Worm (Caenorhabditis elegans) whole organism, L3 larva: ENCODE measurements around the gene gpa-2.

Experiments
- R02D3.7 ChIP-seq: fragments of 150-350 bp; optimal IDR thresholded peaks from 2 replicates; lab custom pipeline; 2014; ENCODE audit warnings: missing biosample characterization, missing genetic modification characterization
- ZK546.5 ChIP-seq: sonication (generic microtip); optimal IDR thresholded peaks from 2 replicates; lab custom pipeline; 2017; ENCODE audit warnings: missing biosample characterization, missing genetic modification characterization
- aly-2 ChIP-seq: fragments of 150-350 bp; optimal IDR thresholded peaks from 2 replicates; lab custom pipeline; 2014; ENCODE audit warnings: missing biosample characterization, missing genetic modification characterization
- ama-1 ChIP-seq: fragments of 150-350 bp; optimal IDR thresholded peaks from 2 replicates; lab custom pipeline; 2018
- ceh-16 ChIP-seq: sonication (generic microtip); optimal IDR thresholded peaks from 2 replicates; lab custom pipeline; 2017; ENCODE audit warnings: missing biosample characterization, missing genetic modification characterization
- ceh-82 ChIP-seq: fragments of 150-350 bp; optimal IDR thresholded peaks from 2 replicates; lab custom pipeline; 2014; ENCODE audit warnings: missing biosample characterization, missing genetic modification characterization
- ceh-9 ChIP-seq: sonication (generic microtip); optimal IDR thresholded peaks from 2 replicates; lab custom pipeline; 2018; ENCODE audit warnings: missing biosample characterization, missing genetic modification characterization
- daf-12 ChIP-seq: fragments of 150-350 bp; optimal IDR thresholded peaks from 2 replicates; lab custom pipeline; 2014; ENCODE audit warnings: missing biosample characterization, missing genetic modification reagents, missing genetic modification characterization
- egl-27 ChIP-seq: sonication (generic microtip); optimal IDR thresholded peaks from 4 replicates; lab custom pipeline; 2017; ENCODE audit warnings: missing biosample characterization, missing genetic modification reagents, missing genetic modification characterization
- elt-1 ChIP-seq: fragments of 150-350 bp; optimal IDR thresholded peaks from 2 replicates; lab custom pipeline; 2014; ENCODE audit warnings: missing biosample characterization, missing genetic modification characterization
- elt-2 ChIP-seq: sonication (generic microtip); optimal IDR thresholded peaks from 2 replicates; lab custom pipeline; 2016; ENCODE audit warnings: missing genetic modification reagents, mild to moderate bottlenecking, missing genetic modification characterization, missing compliant biosample characterization
- eor-1 ChIP-seq, 2 experiments: fragments of 150-350 bp; optimal IDR thresholded peaks; 2 replicates each; lab custom pipeline; 2014 to 2018; ENCODE audit warnings: missing biosample characterization in 2 of 2, missing genetic modification characterization in 2 of 2
- fkh-10 ChIP-seq: sonication (generic microtip); optimal IDR thresholded peaks from 2 replicates; lab custom pipeline; 2017; ENCODE audit warnings: missing biosample characterization, missing genetic modification reagents, missing genetic modification characterization
- fkh-2 ChIP-seq: fragments of 150-350 bp; optimal IDR thresholded peaks from 2 replicates; lab custom pipeline; 2014; ENCODE audit warnings: missing biosample characterization, missing genetic modification reagents, missing genetic modification characterization
- fos-1 ChIP-seq: fragments of 150-350 bp; optimal IDR thresholded peaks from 2 replicates; lab custom pipeline; 2014; ENCODE audit warnings: missing biosample characterization, missing genetic modification characterization
- hmg-11 ChIP-seq: sonication (generic microtip); optimal IDR thresholded peaks from 2 replicates; lab custom pipeline; 2016; ENCODE audit warnings: missing genetic modification characterization, missing compliant biosample characterization
- jun-1 ChIP-seq: fragments of 150-350 bp; optimal IDR thresholded peaks from 2 replicates; lab custom pipeline; 2014; ENCODE audit warnings: missing biosample characterization, missing genetic modification reagents, missing genetic modification characterization
- lin-15B ChIP-seq: fragments of 150-350 bp; optimal IDR thresholded peaks from 2 replicates; lab custom pipeline; 2014; ENCODE audit warnings: missing biosample characterization, missing genetic modification characterization
- lin-39 ChIP-seq: fragments of 150-350 bp; optimal IDR thresholded peaks from 2 replicates; lab custom pipeline; 2018; ENCODE audit warnings: missing biosample characterization, missing genetic modification reagents, missing genetic modification characterization
- lsy-12 ChIP-seq: sonication (generic microtip); optimal IDR thresholded peaks from 2 replicates; lab custom pipeline; 2016; ENCODE audit warnings: mild to moderate bottlenecking, missing genetic modification characterization, missing compliant biosample characterization
- mdl-1 ChIP-seq: fragments of 150-350 bp; optimal IDR thresholded peaks from 2 replicates; lab custom pipeline; 2014; ENCODE audit warnings: missing biosample characterization, missing genetic modification characterization
- nhr-12 ChIP-seq: fragments of 150-350 bp; optimal IDR thresholded peaks from 2 replicates; lab custom pipeline; 2014; ENCODE audit warnings: missing biosample characterization, missing genetic modification characterization
- nhr-23 ChIP-seq: fragments of 150-350 bp; optimal IDR thresholded peaks from 2 replicates; lab custom pipeline; 2014; ENCODE audit warnings: missing biosample characterization, missing genetic modification reagents, missing genetic modification characterization
- nhr-237 ChIP-seq: fragments of 150-350 bp; optimal IDR thresholded peaks from 2 replicates; lab custom pipeline; 2014; ENCODE audit warnings: missing biosample characterization, missing genetic modification characterization
- nhr-25 ChIP-seq: sonication (generic microtip); optimal IDR thresholded peaks from 2 replicates; lab custom pipeline; 2017; ENCODE audit warnings: missing biosample characterization, missing genetic modification characterization
- nhr-28 ChIP-seq: fragments of 150-350 bp; optimal IDR thresholded peaks from 2 replicates; lab custom pipeline; 2014; ENCODE audit warnings: missing biosample characterization, missing genetic modification characterization
- nhr-43 ChIP-seq: sonication (generic microtip); optimal IDR thresholded peaks from 2 replicates; lab custom pipeline; 2016; ENCODE audit warnings: mild to moderate bottlenecking, missing genetic modification characterization, missing compliant biosample characterization; ENCODE audit not compliant: poor library complexity, severe bottlenecking
- nhr-77 ChIP-seq: fragments of 150-350 bp; optimal IDR thresholded peaks from 2 replicates; lab custom pipeline; 2014; ENCODE audit warnings: missing biosample characterization, missing genetic modification characterization
- pha-4 ChIP-seq: fragments of 150-350 bp; optimal IDR thresholded peaks from 2 replicates; lab custom pipeline; 2014; ENCODE audit warnings: missing biosample characterization, missing genetic modification reagents, missing genetic modification characterization
- pqm-1 ChIP-seq: fragments of 150-350 bp; optimal IDR thresholded peaks from 2 replicates; lab custom pipeline; 2017; ENCODE audit warnings: missing biosample characterization, missing genetic modification characterization, inconsistent platforms
- sea-2 ChIP-seq: fragments of 150-350 bp; sonication (generic microtip); optimal IDR thresholded peaks from 4 replicates; lab custom pipeline; 2014; ENCODE audit warnings: missing biosample characterization, missing genetic modification reagents, missing genetic modification characterization
- skn-1 ChIP-seq: fragments of 150-350 bp; optimal IDR thresholded peaks from 2 replicates; lab custom pipeline; 2014; ENCODE audit warnings: missing biosample characterization, missing genetic modification characterization
- snpc-4 ChIP-seq: fragments of 150-350 bp; optimal IDR thresholded peaks from 2 replicates; lab custom pipeline; 2014; ENCODE audit warnings: missing biosample characterization, missing genetic modification characterization
- unc-39 ChIP-seq: sonication (generic microtip); optimal IDR thresholded peaks from 4 replicates; lab custom pipeline; 2017; ENCODE audit warnings: missing biosample characterization, missing genetic modification characterization
- zag-1 ChIP-seq: fragments of 150-350 bp; optimal IDR thresholded peaks from 2 replicates; lab custom pipeline; 2014; ENCODE audit warnings: missing biosample characterization, missing genetic modification characterization
- ztf-11 ChIP-seq: fragments of 150-350 bp; optimal IDR thresholded peaks from 2 replicates; lab custom pipeline; 2014; ENCODE audit warnings: missing biosample characterization, missing genetic modification characterization
- ztf-4 ChIP-seq: fragments of 150-350 bp; optimal IDR thresholded peaks from 2 replicates; lab custom pipeline; 2014; ENCODE audit warnings: missing biosample characterization, missing genetic modification characterization

gpa-2 gene

DNA sequence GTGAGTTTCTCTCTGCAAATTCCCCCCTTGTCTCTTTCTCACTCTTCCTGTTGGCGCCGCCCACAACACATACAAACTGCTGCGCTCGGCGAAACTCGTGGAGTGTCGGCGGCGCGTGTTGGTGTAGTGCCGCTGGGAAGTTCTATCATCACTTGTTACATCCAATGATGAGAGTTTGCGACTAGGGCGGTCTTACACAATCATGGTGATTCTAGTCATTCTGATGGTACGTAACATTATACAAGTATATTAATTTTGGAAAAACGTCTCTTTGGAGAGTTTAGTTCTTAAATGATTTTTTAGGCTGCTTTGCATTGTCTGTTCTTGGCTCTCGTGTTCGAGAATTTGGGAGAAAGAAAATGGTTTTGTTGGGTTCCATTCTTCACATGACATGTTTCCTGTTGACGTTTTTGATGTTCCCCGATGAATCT is 21.8 kb upstream of the gpa-2 start (continued):
- TF ChIP-seq fos-1 (tag; lab: Kevin White, UChicago) (peak; percentile 13), nhr-43 (tag; lab: Kevin White, UChicago) (peak; percentile 89), jun-1 (peak; percentile 33), lin-15B (tag; lab: Kevin White, UChicago) (peak; percentile 70), unc-39 (no peak), pha-4 (peak; percentile 73), nhr-23 (tag; lab: Kevin White, UChicago) (peak; percentile 85), ceh-16 (tag; lab: Kevin White, UChicago) (peak; percentile 7), snpc-4 (tag; lab: Kevin White, UChicago) (peak; percentile 99), elt-2 (peak; percentile 71), daf-12 (tag; lab: Kevin White, UChicago) (no peak), ceh-82 (tag; lab: Kevin White, UChicago) (peak; percentile 69), R02D3.7 (tag; lab: Kevin White, UChicago) (peak; percentile 78), nhr-25 (peak; percentile 84)

ce11 chrV:8349950-8350349 is 20.9 kb upstream of the gpa-2 start:
- TF ChIP-seq elt-2 = no peak
- TF ChIP-seq zag-1 (tag; lab: Kevin White, UChicago) = no peak
- TF ChIP-seq nhr-23 (tag; lab: Kevin White, UChicago) = no peak
- TF ChIP-seq eor-1 (tag; optimal IDR thresholded peaks at IDR 0.05; lab: Kevin White, UChicago) = no peak
- TF ChIP-seq fkh-10 (GFP tag; lab: Kevin White, UChicago) = no peak
- TF ChIP-seq ZK546.5 = no peak
- no peak for TF ChIP-seq ceh-9 (tag; lab: Kevin White, UChicago)
- TF ChIP-seq sea-2 = no peak
- no peak for TF ChIP-seq fkh-2 (tag; lab: Kevin White, UChicago)
- TF ChIP-seq hmg-11 = no peak
- TF ChIP-seq lin-39 (tag; lab: Kevin White, UChicago) = no peak
- TF ChIP-seq pqm-1 (tag; lab: Kevin White, UChicago) = no peak
- no peak for TF ChIP-seq jun-1

DNA sequence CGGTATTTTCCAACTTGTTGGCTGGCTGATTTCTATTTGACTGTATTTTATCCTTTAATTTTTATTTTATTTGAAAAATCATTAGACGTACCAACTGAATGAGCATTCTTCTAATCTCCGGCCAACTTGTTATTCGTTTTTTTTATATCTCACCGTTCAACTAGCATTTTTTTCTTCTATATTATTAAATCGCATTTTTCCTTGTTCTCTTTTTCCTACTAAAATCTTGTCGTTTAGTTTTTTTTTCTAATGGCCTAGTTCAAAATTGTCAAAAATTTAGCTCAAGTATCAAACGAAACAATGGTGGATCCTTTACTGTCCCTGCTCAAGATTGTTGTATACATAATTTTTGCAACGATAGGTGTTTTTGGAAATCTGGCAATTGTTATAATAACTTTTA is 19.4 kb upstream of the gpa-2 start, which contains the start of gene srsx-22:
TSS of gene srsx-22 (plus strand) at position 301 of the 400 bp plus-strand sequence.
- TF ChIP-seq ztf-11 = no peak
- no peak for TF ChIP-seq nhr-77 (tag; lab: Kevin White, UChicago)

- TF ChIP-seq nhr-237 (tag; lab: Kevin White, UChicago) (no peak), mdl-1 (tag; lab: Kevin White, UChicago) (no peak), ceh-82 (tag; lab: Kevin White, UChicago) (no peak), ama-1 (lab: Kevin White, UChicago) (no peak), lsy-12 (tag; lab: Kevin White, UChicago) (no peak), nhr-12 (no peak), egl-27 (no peak), skn-1 (tag; lab: Kevin White, UChicago) (no peak), elt-1 (tag; lab: Kevin White, UChicago) (no peak), ztf-4 (tag; lab: Kevin White, UChicago) (no peak), elt-2 (no peak), aly-2 (tag; lab: Kevin White, UChicago) (no peak), nhr-43 (tag; lab: Kevin White, UChicago) (no peak), pha-4 (no peak), nhr-28 (tag; lab: Kevin White, UChicago) (no peak), pqm-1 (tag; lab: Kevin White, UChicago) (no peak)
Observed at ce11 chrV:8355435-8356212, 15.2 kb upstream of the gpa-2 start, which contains the start of gene mom-2. mom-2 (plus strand) TSS chrV:8355988.
